Worm (Caenorhabditis elegans) whole organism, L4/young adult: ENCODE measurements around the gene Y54F10AM.8.

ENCODE experiments used
- W03F9.2 ChIP-seq: fragments of 150-350 bp; optimal IDR thresholded peaks from 2 replicates; lab custom pipeline; 2014; ENCODE audit warnings: missing biosample characterization, missing genetic modification characterization
- dao-5 ChIP-seq: sonication (generic microtip); optimal IDR thresholded peaks from 2 replicates; lab custom pipeline; 2016; ENCODE audit warnings: missing genotype, missing genetic modification characterization, moderate library complexity, missing compliant biosample characterization
- him-1 ChIP-seq: sonication (generic microtip); optimal IDR thresholded peaks from 2 replicates; lab custom pipeline; 2016; ENCODE audit warnings: missing genotype, missing genetic modification reagents, missing genetic modification characterization, missing compliant biosample characterization

DNA sequence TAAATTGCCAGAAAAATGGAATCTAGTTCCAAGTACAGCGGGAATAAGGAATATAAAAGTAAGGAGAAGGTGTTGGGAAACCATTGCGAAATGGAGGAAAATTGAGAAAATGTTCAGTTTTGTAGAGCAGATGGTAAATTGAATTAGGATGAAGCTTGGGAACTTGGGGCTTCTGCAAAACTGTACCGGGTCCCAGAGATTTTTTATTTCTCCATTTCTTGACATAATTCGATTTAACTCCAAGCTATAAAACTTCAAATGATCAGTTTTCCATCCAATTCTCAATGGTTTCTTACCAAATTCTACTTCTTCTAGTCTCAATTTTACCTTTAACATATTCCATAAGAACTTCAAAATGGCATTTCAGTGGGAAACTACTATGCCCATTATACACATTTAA, 39.6 kb downstream of the Y54F10AM.8 start, which contains the start of the genes E02H9.9 and E02H9.1:
- TF ChIP-seq W03F9.2 (no peak), him-1 (tag; lab: Kevin White, UChicago) (no peak), dao-5 (tag; lab: Kevin White, UChicago) (no peak)
